Worm (Caenorhabditis elegans): ENCODE data around the gene H04M03.3.

- TF ChIP-seq R02D3.7 (tag; optimal IDR thresholded peaks at IDR 0.05) (no peak), snpc-4 (tag; optimal IDR thresholded peaks at IDR 0.05) (no peak), ces-1 (GFP tag; optimal IDR thresholded peaks at IDR 0.05) (no peak), jun-1 (tag; optimal IDR thresholded peaks at IDR 0.05) (no peak), ctbp-1 (GFP tag; IDR thresholded peaks at IDR 0.05) (no peak), nhr-41 (GFP tag; IDR thresholded peaks at IDR 0.05) (no peak), ceh-44 (GFP tag; IDR thresholded peaks at IDR 0.05) (no peak), nhr-28 (tag; optimal IDR thresholded peaks at IDR 0.05) (no peak), nhr-76 (tag; optimal IDR thresholded peaks at IDR 0.05) (no peak), ama-1 (optimal IDR thresholded peaks at IDR 0.05) (no peak)
These were observed 43.2 kb upstream of the H04M03.3 start, which contains the start of gene sams-3 for ce11 chrIV:5847986-5848707.

Measured in whole organism, L4 larva.